Fruit fly (Drosophila melanogaster) whole organism, embryonic: ENCODE measurements around the gene SPARC.
A peak's percentile ranks its signal among the peaks of the same experiment; 100 is the strongest.

ENCODE experiments used
- CG10543 ChIP-seq: fragments of 200-800 bp; sonication (Bioruptor generic); optimal IDR thresholded peaks from 3 replicates; lab custom pipeline; 2017; ENCODE audit warnings: missing biosample characterization, mild to moderate bottlenecking, missing genetic modification characterization, moderate library complexity
- CG11093 ChIP-seq: fragments of 200-800 bp; sonication (Bioruptor generic); IDR thresholded peaks from 3 replicates; pipeline ENCODE4 v1.3.6; 2022; ENCODE audit warnings: missing biosample characterization, missing genetic modification characterization
- CG1233 ChIP-seq: fragments of 200-800 bp; sonication (Bioruptor generic); optimal IDR thresholded peaks from 4 replicates; lab custom pipeline; 2018; ENCODE audit warnings: missing biosample characterization, mild to moderate bottlenecking, missing genetic modification characterization
- CG14441 ChIP-seq: fragments of 200-800 bp; sonication (Bioruptor generic); IDR thresholded peaks from 2 replicates; pipeline ENCODE4 v1.3.6; 2022; ENCODE audit warnings: missing biosample characterization, missing genetic modification characterization
- CG15073 ChIP-seq: fragments of 200-800 bp; sonication (Bioruptor generic); optimal IDR thresholded peaks from 2 replicates; lab custom pipeline; 2016; ENCODE audit warnings: missing biosample characterization, missing genetic modification characterization
- CG15514 ChIP-seq: fragments of 200-800 bp; sonication (Bioruptor generic); optimal IDR thresholded peaks from 3 replicates; lab custom pipeline; 2017; ENCODE audit warnings: missing biosample characterization, missing genetic modification characterization, mild to moderate bottlenecking, moderate library complexity, missing genetic modification reagents
- CG1603 ChIP-seq: fragments of 200-800 bp; sonication (Bioruptor generic); optimal IDR thresholded peaks from 2 replicates; lab custom pipeline; 2019; ENCODE audit warnings: missing biosample characterization, mild to moderate bottlenecking, missing genetic modification characterization, moderate library complexity
- CG16863 ChIP-seq: fragments of 200-800 bp; sonication (Bioruptor generic); optimal IDR thresholded peaks from 3 replicates; lab custom pipeline; 2016; ENCODE audit warnings: missing biosample characterization, missing genetic modification characterization
- CG18262 ChIP-seq: fragments of 200-800 bp; optimal IDR thresholded peaks from 3 replicates; lab custom pipeline; 2019; ENCODE audit warnings: missing biosample characterization, mild to moderate bottlenecking, missing genetic modification characterization, moderate library complexity
- CG2199 ChIP-seq: fragments of 200-800 bp; sonication (Bioruptor generic); IDR thresholded peaks from 3 replicates; pipeline ENCODE4 v1.3.6; 2022; ENCODE audit warnings: missing biosample characterization, missing genetic modification characterization
- CG2712 ChIP-seq: fragments of 200-800 bp; optimal IDR thresholded peaks from 3 replicates; lab custom pipeline; 2019; ENCODE audit warnings: missing biosample characterization, mild to moderate bottlenecking, missing genetic modification characterization, moderate library complexity
- CG31224 ChIP-seq: fragments of 200-800 bp; sonication (Bioruptor generic); IDR thresholded peaks from 2 replicates; pipeline ENCODE4 v1.3.6; 2022; ENCODE audit warnings: missing biosample characterization, missing genetic modification characterization
- CG32772 ChIP-seq: fragments of 200-800 bp; sonication (Bioruptor generic); IDR thresholded peaks from 2 replicates; pipeline ENCODE4 v1.3.6; 2022; ENCODE audit warnings: missing biosample characterization, missing genetic modification characterization
- CG34376 ChIP-seq: fragments of 200-800 bp; sonication (Bioruptor generic); optimal IDR thresholded peaks from 2 replicates; lab custom pipeline; 2018; ENCODE audit warnings: missing biosample characterization, mild to moderate bottlenecking, missing genetic modification characterization
- CG6813 ChIP-seq: fragments of 200-800 bp; sonication (Bioruptor generic); optimal IDR thresholded peaks from 2 replicates; lab custom pipeline; 2017; ENCODE audit warnings: missing biosample characterization, missing genetic modification characterization, mild to moderate bottlenecking, moderate library complexity, missing genetic modification reagents
- CG8290 ChIP-seq, 3 experiments: fragments of 200-800 bp; sonication (Bioruptor generic); optimal IDR thresholded peaks; 2 replicates each; lab custom pipeline; 2016 to 2019; ENCODE audit warnings: missing biosample characterization in 3 of 3, missing genetic modification characterization in 3 of 3, mild to moderate bottlenecking in 2 of 3, moderate library complexity in 1 of 3
- D19A ChIP-seq: fragments of 200-800 bp; optimal IDR thresholded peaks from 3 replicates; lab custom pipeline; 2019; ENCODE audit warnings: missing biosample characterization, mild to moderate bottlenecking, missing genetic modification characterization, moderate library complexity
- Dip3 ChIP-seq: fragments of 200-800 bp; sonication (Bioruptor generic); optimal IDR thresholded peaks from 3 replicates; lab custom pipeline; 2016; ENCODE audit warnings: missing biosample characterization, missing genetic modification characterization
- Dref ChIP-seq: fragments of 200-800 bp; sonication (Bioruptor generic); IDR thresholded peaks from 2 replicates; pipeline ENCODE4 v1.3.6; 2022; ENCODE audit warnings: missing biosample characterization, missing genetic modification characterization
- E2f1 ChIP-seq: fragments of 200-800 bp; sonication (Bioruptor generic); IDR thresholded peaks from 2 replicates; pipeline ENCODE4 v1.3.6; 2022; ENCODE audit warnings: missing biosample characterization, missing genetic modification characterization
- E2f2 ChIP-seq: fragments of 200-800 bp; sonication (Bioruptor generic); IDR thresholded peaks from 2 replicates; pipeline ENCODE4 v1.3.6; 2022; ENCODE audit warnings: missing biosample characterization, missing genetic modification characterization
- Ets65A ChIP-seq: fragments of 200-800 bp; sonication (Bioruptor generic); peaks from one replicate; lab custom pipeline; 2016; ENCODE audit warnings: missing biosample characterization, missing genetic modification characterization
- H2.0 ChIP-seq: fragments of 200-800 bp; sonication (Bioruptor generic); IDR thresholded peaks from 2 replicates; pipeline ENCODE4 v1.3.6; 2022; ENCODE audit warnings: missing biosample characterization, missing genetic modification characterization
- HLH4C ChIP-seq: fragments of 200-800 bp; sonication (Bioruptor generic); IDR thresholded peaks from 3 replicates; pipeline ENCODE4 v1.3.6; 2022; ENCODE audit warnings: missing biosample characterization, missing genetic modification characterization; ENCODE audit not compliant: partially characterized antibody
- Hr78 ChIP-seq, 2 experiments: fragments of 200-800 bp in 1 of 2; fragments of >200 bp in 1 of 2; sonication (Bioruptor generic) in 1 of 2; optimal IDR thresholded peaks; 2 replicates each; lab custom pipeline; 2017 to 2019; ENCODE audit warnings: missing biosample characterization in 2 of 2, missing genetic modification characterization in 2 of 2, mild to moderate bottlenecking in 1 of 2, moderate library complexity in 1 of 2
- Pdp1 ChIP-seq, 2 experiments: fragments of 200-800 bp; sonication (Bioruptor generic); optimal IDR thresholded peaks; 3 replicates each; lab custom pipeline; 2016; ENCODE audit warnings: missing biosample characterization in 2 of 2, missing genetic modification characterization in 2 of 2, mild to moderate bottlenecking in 1 of 2, moderate library complexity in 1 of 2
- Rfx ChIP-seq: fragments of 200-800 bp; sonication (Bioruptor generic); IDR thresholded peaks from 2 replicates; pipeline ENCODE4 v1.3.6; 2022; ENCODE audit warnings: missing biosample characterization, missing genetic modification characterization
- Spps ChIP-seq: fragments of 200-800 bp; sonication (Bioruptor generic); optimal IDR thresholded peaks from 2 replicates; lab custom pipeline; 2018; ENCODE audit warnings: missing biosample characterization, mild to moderate bottlenecking, missing genetic modification characterization
- TFAM ChIP-seq: fragments of 200-800 bp; sonication (Bioruptor generic); optimal IDR thresholded peaks from 2 replicates; lab custom pipeline; 2017; ENCODE audit warnings: missing biosample characterization, missing genetic modification characterization, inconsistent platforms
- Usf ChIP-seq: fragments of 200-800 bp; sonication (Bioruptor generic); optimal IDR thresholded peaks from 2 replicates; lab custom pipeline; 2017; ENCODE audit warnings: missing genotype, missing biosample characterization, missing genetic modification characterization
- ato ChIP-seq: fragments of 200-800 bp; sonication (Bioruptor generic); IDR thresholded peaks from 2 replicates; pipeline ENCODE4 v1.3.6; 2022; ENCODE audit warnings: missing biosample characterization, missing genetic modification characterization; ENCODE audit not compliant: partially characterized antibody
- bab2 ChIP-seq: fragments of 200-800 bp; sonication (Bioruptor generic); optimal IDR thresholded peaks from 2 replicates; lab custom pipeline; 2016; ENCODE audit warnings: missing biosample characterization, missing genetic modification characterization
- cas ChIP-seq: fragments of 200-800 bp; sonication (Bioruptor generic); IDR thresholded peaks from 2 replicates; pipeline ENCODE4 v1.3.6; 2022; ENCODE audit warnings: missing biosample characterization, missing genetic modification characterization
- caup ChIP-seq: fragments of 200-800 bp; sonication (Bioruptor generic); optimal IDR thresholded peaks from 3 replicates; lab custom pipeline; 2017; ENCODE audit warnings: missing biosample characterization, mild to moderate bottlenecking, missing genetic modification characterization, moderate library complexity; ENCODE audit not compliant: severe bottlenecking
- dimm ChIP-seq: fragments of 200-800 bp; sonication (Bioruptor generic); IDR thresholded peaks from 2 replicates; pipeline ENCODE4 v1.3.6; 2022; ENCODE audit warnings: missing biosample characterization, missing genetic modification characterization
- dmrt99B ChIP-seq: fragments of 200-800 bp; sonication (Bioruptor generic); optimal IDR thresholded peaks from 2 replicates; lab custom pipeline; 2018; ENCODE audit warnings: missing biosample characterization, mild to moderate bottlenecking, missing genetic modification characterization, moderate library complexity
- gcm2 ChIP-seq: fragments of 200-800 bp; sonication (Bioruptor generic); optimal IDR thresholded peaks from 2 replicates; lab custom pipeline; 2016; ENCODE audit warnings: missing biosample characterization, missing genetic modification characterization
- jumu ChIP-seq: fragments of 200-800 bp; sonication (Bioruptor generic); optimal IDR thresholded peaks from 3 replicates; lab custom pipeline; 2016; ENCODE audit warnings: missing biosample characterization, missing genetic modification characterization
- mam ChIP-seq: fragments of 200-800 bp; sonication (Bioruptor generic); optimal IDR thresholded peaks from 3 replicates; lab custom pipeline; 2016; ENCODE audit warnings: missing biosample characterization, missing genetic modification characterization
- odd ChIP-seq: fragments of 200-800 bp; sonication (Bioruptor generic); optimal IDR thresholded peaks from 2 replicates; lab custom pipeline; 2017; ENCODE audit warnings: missing biosample characterization, mild to moderate bottlenecking, missing genetic modification characterization
- org-1 ChIP-seq: fragments of 200-800 bp; sonication (Bioruptor generic); optimal IDR thresholded peaks from 2 replicates; lab custom pipeline; 2017; ENCODE audit warnings: missing biosample characterization, missing genetic modification characterization
- otp ChIP-seq: fragments of 200-800 bp; sonication (Bioruptor generic); IDR thresholded peaks from 3 replicates; pipeline ENCODE4, ENCODE4 v1.3.6; 2022; ENCODE audit warnings: missing biosample characterization, missing genetic modification characterization
- pfk ChIP-seq: fragments of 200-800 bp; sonication (Bioruptor generic); optimal IDR thresholded peaks from 2 replicates; lab custom pipeline; 2018; ENCODE audit warnings: missing biosample characterization, mild to moderate bottlenecking, missing genetic modification characterization, moderate library complexity
- pros ChIP-seq: fragments of 200-800 bp; sonication (Bioruptor generic); optimal IDR thresholded peaks from 3 replicates; lab custom pipeline; 2019; ENCODE audit warnings: missing biosample characterization, mild to moderate bottlenecking, missing genetic modification characterization, moderate library complexity
- ranshi ChIP-seq: fragments of 200-800 bp; sonication (Bioruptor generic); IDR thresholded peaks from 2 replicates; pipeline ENCODE4 v1.3.6; 2022; ENCODE audit warnings: missing biosample characterization, missing genetic modification characterization
- schlank ChIP-seq: fragments of 200-800 bp; sonication (Bioruptor generic); optimal IDR thresholded peaks from 2 replicates; lab custom pipeline; 2018; ENCODE audit warnings: missing biosample characterization, mild to moderate bottlenecking, missing genetic modification characterization
- sim ChIP-seq: fragments of 200-800 bp; sonication (Bioruptor generic); IDR thresholded peaks from 2 replicates; pipeline ENCODE4 v1.3.6; 2022; ENCODE audit warnings: missing biosample characterization, missing genetic modification characterization
- sug ChIP-seq: fragments of 200-800 bp; optimal IDR thresholded peaks from 2 replicates; lab custom pipeline; 2019; ENCODE audit warnings: missing biosample characterization, mild to moderate bottlenecking, missing genetic modification characterization, moderate library complexity

Gene SPARC

dm6 chr3R:26871061-26871460, 734 bp downstream of the SPARC start:
- TF ChIP-seq sug (tag; lab: Kevin White, UChicago) (peak; percentile 45), schlank (tag; lab: Kevin White, UChicago) (no peak), CG34376 (GFP tag; lab: Kevin White, UChicago) (peak; percentile 78), Pdp1 (GFP tag; optimal IDR thresholded peaks at IDR 0.05; lab: Kevin White, UChicago) (peak in 1 of 2 experiments; percentile 59), mam (GFP tag; lab: Kevin White, UChicago) (no peak), CG10543 (GFP tag; lab: Kevin White, UChicago) (peak; percentile 13)

dm6 chr3R:26870494-26870893, 1.3 kb downstream of the SPARC start:
- TF ChIP-seq CG6813 (GFP tag; lab: Kevin White, UChicago) (no peak), Hr78 (GFP tag; optimal IDR thresholded peaks at IDR 0.05; lab: Kevin White, UChicago) (peak in 1 of 2 experiments; percentile 27), pros (GFP tag; lab: Kevin White, UChicago) (peak; percentile 95), dmrt99B (no peak), Spps (tag; lab: Kevin White, UChicago) (no peak), CG1603 (tag; lab: Kevin White, UChicago) (no peak), pfk (GFP tag; lab: Kevin White, UChicago) (no peak), CG31224 (GFP tag; lab: Robert Waterston, UW) (no peak), CG14441 (GFP tag; lab: Robert Waterston, UW) (no peak), HLH4C (GFP tag; lab: Robert Waterston, UW) (no peak), Ets65A (GFP tag; lab: Kevin White, UChicago) (no peak), Rfx (no peak), CG18262 (tag; lab: Kevin White, UChicago) (no peak), gcm2 (GFP tag; lab: Kevin White, UChicago) (no peak), CG32772 (GFP tag; lab: Robert Waterston, UW) (no peak)

dm6 chr3R:26869431-26869830, 2.4 kb downstream of the SPARC start:
- TF ChIP-seq E2f1 (GFP tag; lab: Robert Waterston, UW): no peak
- no peak for TF ChIP-seq otp (GFP tag; lab: Robert Waterston, UW)
- no peak for TF ChIP-seq jumu
- no peak for TF ChIP-seq CG8290 (GFP tag; optimal IDR thresholded peaks at IDR 0.05; lab: Kevin White, UChicago)
- no peak for TF ChIP-seq CG8290 (tag; optimal IDR thresholded peaks at IDR 0.05; lab: Kevin White, UChicago)
- no peak for TF ChIP-seq odd (GFP tag; lab: Kevin White, UChicago)
- TF ChIP-seq CG31224 (GFP tag; lab: Robert Waterston, UW): no peak
- no peak for TF ChIP-seq ato (GFP tag; lab: Robert Waterston, UW)
- TF ChIP-seq E2f2 (GFP tag; lab: Robert Waterston, UW): no peak
- no peak for TF ChIP-seq CG2712
- 0 out of 2 replicates have a peak, but pooled peaks have one; percentile 19 for TF ChIP-seq Dref (GFP tag; lab: Robert Waterston, UW)
- no peak for TF ChIP-seq org-1 (GFP tag; lab: Kevin White, UChicago)
- no peak for TF ChIP-seq bab2 (GFP tag; lab: Kevin White, UChicago)
- TF ChIP-seq D19A (tag; lab: Kevin White, UChicago): no peak
- 0 out of 3 replicates have a peak, but pooled peaks have one; percentile 53 for TF ChIP-seq CG2199
- TF ChIP-seq Dip3 (GFP tag; lab: Kevin White, UChicago): no peak
- no peak for TF ChIP-seq CG15514 (GFP tag; lab: Kevin White, UChicago)
- TF ChIP-seq CG1233 (GFP tag; lab: Kevin White, UChicago): no peak
- no peak for TF ChIP-seq CG15073 (GFP tag; lab: Kevin White, UChicago)
- TF ChIP-seq CG16863 (GFP tag; lab: Kevin White, UChicago): no peak
- TF ChIP-seq Usf (GFP tag; lab: Kevin White, UChicago): no peak
- TF ChIP-seq sim (GFP tag; lab: Robert Waterston, UW): no peak
- peak; percentile 5; the same call in 1 of the 2 replicates for TF ChIP-seq cas (GFP tag; lab: Robert Waterston, UW)
- TF ChIP-seq dimm (GFP tag; lab: Robert Waterston, UW): no peak
- TF ChIP-seq H2.0: no peak
- no peak for TF ChIP-seq TFAM (GFP tag; lab: Kevin White, UChicago)
- 0 out of 3 replicates have a peak, but pooled peaks have one; percentile 16 for TF ChIP-seq CG11093 (GFP tag; lab: Robert Waterston, UW)
- no peak for TF ChIP-seq caup (GFP tag; lab: Kevin White, UChicago)
- TF ChIP-seq ranshi (GFP tag; lab: Robert Waterston, UW): 0 out of 2 replicates have a peak, but pooled peaks have one; percentile 12
